Worm (Caenorhabditis elegans) whole organism, L2 larva: ENCODE results near the gene epg-7.
A peak's percentile ranks its signal among the peaks of the same experiment; 100 is the strongest.

Experiments used
- C34F6.9 ChIP-seq: fragments of 150-350 bp; optimal IDR thresholded peaks from 2 replicates; lab custom pipeline; 2014; ENCODE audit warnings: missing biosample characterization, missing genetic modification characterization
- F13H6.1 ChIP-seq: sonication (generic microtip); optimal IDR thresholded peaks from 2 replicates; lab custom pipeline; 2016; ENCODE audit warnings: missing genetic modification characterization, missing compliant biosample characterization
- Y55F3AM.14 ChIP-seq: fragments of 200-800 bp; sonication (Bioruptor generic); optimal IDR thresholded peaks from 2 replicates; lab custom pipeline; 2018; ENCODE audit warnings: mild to moderate bottlenecking, missing genetic modification characterization, missing compliant biosample characterization
- alr-1 ChIP-seq: fragments of 150-350 bp; optimal IDR thresholded peaks from 2 replicates; lab custom pipeline; 2014; ENCODE audit warnings: missing biosample characterization, missing genetic modification characterization
- ama-1 ChIP-seq: fragments of 150-350 bp; optimal IDR thresholded peaks from 2 replicates; lab custom pipeline; 2018; ENCODE audit warnings: inconsistent platforms
- blmp-1 ChIP-seq: sonication (generic microtip); optimal IDR thresholded peaks from 2 replicates; lab custom pipeline; 2017; ENCODE audit warnings: missing genetic modification characterization, mild to moderate bottlenecking, missing compliant biosample characterization, antibody characterized with exemption, moderate library complexity; ENCODE audit not compliant: insufficient read depth
- ceh-16 ChIP-seq: fragments of 150-350 bp; optimal IDR thresholded peaks from 2 replicates; lab custom pipeline; 2014; ENCODE audit warnings: missing biosample characterization, missing genetic modification characterization
- crh-2 ChIP-seq: sonication (generic microtip); optimal IDR thresholded peaks from 2 replicates; lab custom pipeline; 2017; ENCODE audit warnings: missing biosample characterization, missing genetic modification characterization
- dmd-4 ChIP-seq: sonication (generic microtip); optimal IDR thresholded peaks from 2 replicates; lab custom pipeline; 2017; ENCODE audit warnings: missing biosample characterization, missing genetic modification characterization
- elt-3 ChIP-seq: sonication (generic microtip); optimal IDR thresholded peaks from 2 replicates; lab custom pipeline; 2017; ENCODE audit warnings: missing biosample characterization, missing genetic modification characterization
- fos-1 ChIP-seq: fragments of 150-350 bp; optimal IDR thresholded peaks from 2 replicates; lab custom pipeline; 2014; ENCODE audit warnings: missing biosample characterization, missing genetic modification characterization
- gmeb-1 ChIP-seq: fragments of 150-350 bp; optimal IDR thresholded peaks from 2 replicates; lab custom pipeline; 2014; ENCODE audit warnings: missing biosample characterization, missing genetic modification characterization
- lin-11 ChIP-seq: fragments of 150-350 bp; sonication (generic microtip); optimal IDR thresholded peaks from 2 replicates; lab custom pipeline; 2014; ENCODE audit warnings: missing biosample characterization, missing genetic modification characterization, inconsistent platforms, mixed read lengths
- lsy-2 ChIP-seq, 2 experiments: fragments of 150-350 bp in 1 of 2; sonication (generic microtip) in 1 of 2; optimal IDR thresholded peaks; 2 replicates each; lab custom pipeline; 2014 to 2017; ENCODE audit warnings: missing biosample characterization in 2 of 2, missing genetic modification characterization in 2 of 2
- mab-5 ChIP-seq: fragments of 150-350 bp; optimal IDR thresholded peaks from 2 replicates; lab custom pipeline; 2014; ENCODE audit warnings: missing biosample characterization, missing genetic modification characterization
- mbf-1 ChIP-seq: sonication (generic microtip); optimal IDR thresholded peaks from 2 replicates; lab custom pipeline; 2017; ENCODE audit warnings: missing biosample characterization, missing genetic modification characterization
- mdl-1 ChIP-seq, 2 experiments: fragments of 150-350 bp in 1 of 2; sonication (generic microtip) in 1 of 2; optimal IDR thresholded peaks; 2 replicates each; lab custom pipeline; 2017; ENCODE audit warnings: missing biosample characterization in 2 of 2, missing genetic modification characterization in 2 of 2
- nhr-10 ChIP-seq: sonication (generic microtip); optimal IDR thresholded peaks from 2 replicates; lab custom pipeline; 2017; ENCODE audit warnings: missing biosample characterization, missing genetic modification characterization
- nhr-11 ChIP-seq: fragments of 150-350 bp; optimal IDR thresholded peaks from 2 replicates; lab custom pipeline; 2014; ENCODE audit warnings: missing biosample characterization, missing genetic modification characterization
- nhr-12 ChIP-seq: fragments of 150-350 bp; optimal IDR thresholded peaks from 2 replicates; lab custom pipeline; 2014; ENCODE audit warnings: missing biosample characterization, missing genetic modification characterization
- nhr-129 ChIP-seq: fragments of 150-350 bp; optimal IDR thresholded peaks from 2 replicates; lab custom pipeline; 2014; ENCODE audit warnings: missing biosample characterization, missing genetic modification characterization
- nhr-21 ChIP-seq: fragments of 150-350 bp; optimal IDR thresholded peaks from 2 replicates; lab custom pipeline; 2014; ENCODE audit warnings: missing biosample characterization, missing genetic modification characterization
- nhr-23 ChIP-seq: fragments of 150-350 bp; optimal IDR thresholded peaks from 2 replicates; lab custom pipeline; 2014; ENCODE audit warnings: missing biosample characterization, missing genetic modification reagents, missing genetic modification characterization
- nhr-25 ChIP-seq: fragments of 150-350 bp; sonication (generic microtip); optimal IDR thresholded peaks from 3 replicates; lab custom pipeline; 2014; ENCODE audit warnings: missing biosample characterization, missing genetic modification characterization
- nhr-6 ChIP-seq: fragments of 150-350 bp; optimal IDR thresholded peaks from 2 replicates; lab custom pipeline; 2014; ENCODE audit warnings: missing biosample characterization, missing genetic modification characterization
- peb-1 ChIP-seq: fragments of 150-350 bp; optimal IDR thresholded peaks from 2 replicates; lab custom pipeline; 2014; ENCODE audit warnings: missing biosample characterization, missing genetic modification characterization
- sem-4 ChIP-seq: fragments of 150-350 bp; optimal IDR thresholded peaks from 2 replicates; lab custom pipeline; 2014; ENCODE audit warnings: missing biosample characterization, missing genetic modification reagents, missing genetic modification characterization
- skn-1 ChIP-seq: sonication (generic microtip); optimal IDR thresholded peaks from 2 replicates; lab custom pipeline; 2017; ENCODE audit warnings: missing biosample characterization, missing genetic modification characterization
- sma-3 ChIP-seq: sonication (generic microtip); optimal IDR thresholded peaks from 2 replicates; lab custom pipeline; 2016; ENCODE audit warnings: missing genetic modification reagents, missing genetic modification characterization, missing compliant biosample characterization
- sma-9 ChIP-seq, 2 experiments: fragments of 150-350 bp in 1 of 2; sonication (generic microtip) in 1 of 2; optimal IDR thresholded peaks; 2 replicates each; lab custom pipeline; 2014 to 2016; ENCODE audit warnings: missing genetic modification characterization in 2 of 2, mild to moderate bottlenecking in 1 of 2, missing biosample characterization in 1 of 2, missing compliant biosample characterization in 1 of 2, missing genetic modification reagents in 1 of 2, moderate library complexity in 1 of 2
- snpc-4 ChIP-seq: fragments of 150-350 bp; optimal IDR thresholded peaks from 2 replicates; lab custom pipeline; 2014; ENCODE audit warnings: missing biosample characterization, missing genetic modification characterization
- unc-39 ChIP-seq: fragments of 150-350 bp; optimal IDR thresholded peaks from 2 replicates; lab custom pipeline; 2014; ENCODE audit warnings: missing biosample characterization, missing genetic modification characterization
- unc-55 ChIP-seq: fragments of 150-350 bp; sonication (generic microtip); optimal IDR thresholded peaks from 3 replicates; lab custom pipeline; 2014; ENCODE audit warnings: missing biosample characterization, missing genetic modification reagents, missing genetic modification characterization
- zag-1 ChIP-seq: fragments of 150-350 bp; optimal IDR thresholded peaks from 2 replicates; lab custom pipeline; 2014; ENCODE audit warnings: missing biosample characterization, missing genetic modification characterization
- ztf-1 ChIP-seq: fragments of 200-800 bp; sonication (Bioruptor generic); conservative IDR thresholded peaks from 2 replicates; pipeline ENCODE4 v1.3.6; 2022; ENCODE audit warnings: missing genetic modification characterization, missing compliant biosample characterization

epg-7 gene

DNA sequence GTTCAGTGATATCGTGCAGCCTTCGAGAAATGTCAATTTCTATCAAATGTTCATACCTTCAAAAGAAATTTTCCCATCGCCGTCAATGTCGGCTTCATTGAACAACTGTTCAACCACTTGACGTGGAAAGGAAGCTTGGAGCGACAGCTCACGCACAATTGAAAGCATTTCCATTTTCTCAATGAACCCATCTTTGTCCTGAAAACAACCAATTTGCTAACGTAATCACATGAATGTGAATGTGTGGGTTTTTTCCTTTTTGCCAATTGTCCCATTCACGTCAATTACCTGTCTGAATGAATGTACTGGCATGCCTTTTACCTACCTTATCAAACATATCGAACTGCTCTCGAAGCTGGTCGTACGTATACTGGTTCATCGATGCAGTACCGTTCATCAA lies 38.2 kb upstream of the epg-7 start:
- no peak for TF ChIP-seq gmeb-1 (tag; lab: Kevin White, UChicago)
- TF ChIP-seq mab-5 (tag; lab: Kevin White, UChicago): no peak
- no peak for TF ChIP-seq elt-3 (tag; lab: Kevin White, UChicago)
- no peak for TF ChIP-seq Y55F3AM.14 (GFP tag; lab: Kevin White, UChicago)
- TF ChIP-seq, all 48 proteins: peak for 0

DNA sequence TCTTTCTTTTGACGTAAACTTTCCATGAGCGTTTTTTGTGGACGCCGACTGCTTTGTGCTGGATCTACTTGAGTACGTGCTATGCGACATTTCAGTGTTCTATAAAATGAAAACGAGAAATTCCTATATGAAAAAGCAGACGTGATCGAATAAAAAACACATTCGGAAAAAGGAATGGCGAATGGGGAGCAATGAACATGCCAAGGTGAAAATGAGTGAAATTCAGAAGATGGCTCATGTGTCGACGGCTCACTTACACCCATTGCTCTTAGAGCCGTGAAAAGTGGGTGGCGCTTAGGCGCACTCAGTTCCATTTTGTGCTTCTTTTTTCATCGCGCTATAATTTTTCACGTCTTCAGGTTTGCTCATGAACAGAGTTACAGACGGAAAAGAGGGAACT lies 35.9 kb upstream of the epg-7 start, which contains the start of gene K03A1.4:
Gene K03A1.4 (minus strand): TSS at position 101 of the 400 bp plus-strand sequence.
- TF ChIP-seq nhr-10 (tag; lab: Kevin White, UChicago): no peak
- TF ChIP-seq nhr-21 (tag; lab: Kevin White, UChicago): no peak
- no peak for TF ChIP-seq zag-1 (tag; lab: Kevin White, UChicago)
- TF ChIP-seq lin-11: no peak
- TF ChIP-seq F13H6.1 (tag; lab: Kevin White, UChicago): no peak

DNA sequence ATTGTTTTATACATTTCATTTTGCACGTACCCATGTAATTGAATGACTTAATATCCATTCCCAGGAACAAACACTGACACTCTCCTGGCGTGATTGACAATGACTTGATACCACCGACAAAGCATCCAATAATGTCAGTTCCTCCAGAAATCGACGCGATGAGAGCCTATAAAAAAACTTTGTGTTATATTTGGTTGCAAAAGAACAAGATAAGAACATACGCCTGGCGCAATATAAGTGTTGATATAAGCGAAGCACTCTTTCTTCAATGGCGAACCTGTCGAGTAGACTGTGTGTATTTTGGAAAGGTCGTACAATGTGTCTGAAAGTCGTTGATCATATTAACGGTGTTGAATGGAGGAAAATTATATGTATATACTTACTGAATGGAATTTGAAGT lies 31.4 kb upstream of the epg-7 start:
- no peak for TF ChIP-seq dmd-4
- peak; percentile 10 for TF ChIP-seq fos-1 (tag; lab: Kevin White, UChicago)

DNA sequence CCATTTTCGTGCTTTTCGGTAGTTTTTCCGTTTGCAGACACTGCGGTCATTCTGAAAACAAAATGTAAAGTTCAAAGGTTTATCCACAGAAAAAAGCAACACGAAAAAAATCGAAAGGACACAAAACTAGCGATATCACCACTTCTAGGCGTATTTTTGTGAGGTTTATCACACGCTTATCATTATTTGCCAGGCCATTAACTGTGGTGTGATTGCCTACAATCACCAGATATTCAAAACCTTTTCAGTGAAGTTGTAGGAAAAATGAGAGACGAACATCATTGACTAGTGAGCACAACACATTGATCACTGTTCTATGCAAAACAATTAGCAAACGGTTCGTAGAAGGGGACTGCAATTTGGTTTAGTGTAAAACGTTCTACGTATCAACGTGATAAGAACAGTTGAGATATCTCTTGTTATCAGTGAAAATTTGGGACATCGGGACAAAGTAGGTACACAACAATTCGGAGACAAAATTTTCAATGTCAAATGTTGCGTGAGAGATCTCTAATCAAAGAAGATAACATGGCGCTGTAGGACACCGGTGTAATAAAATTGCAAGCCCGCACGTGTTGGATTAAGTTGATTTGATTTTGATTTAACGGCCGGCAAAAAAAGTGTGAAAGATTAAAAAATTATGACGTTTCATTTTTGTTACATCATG lies 28.9 kb upstream of the epg-7 start, which contains the start of gene sur-5:
Gene sur-5 (minus strand): TSS at position 51 of the 667 bp plus-strand sequence.
- TF ChIP-seq snpc-4 (tag; lab: Kevin White, UChicago) (no peak), mbf-1 (tag; lab: Kevin White, UChicago) (no peak), sem-4 (peak; percentile 47), nhr-25 (tag; lab: Kevin White, UChicago) (peak; percentile 20), crh-2 (peak; percentile 49), mdl-1 (tag; optimal IDR thresholded peaks at IDR 0.05; lab: Kevin White, UChicago) (peak in 1 of 2 experiments; percentile 47), mab-5 (tag; lab: Kevin White, UChicago) (no peak), fos-1 (tag; lab: Kevin White, UChicago) (peak; percentile 40), skn-1 (tag; lab: Kevin White, UChicago) (peak; percentile 35), nhr-11 (no peak), nhr-21 (tag; lab: Kevin White, UChicago) (peak; percentile 50), sma-3 (peak; percentile 43), nhr-129 (peak; percentile 21), peb-1 (tag; lab: Kevin White, UChicago) (no peak), alr-1 (tag; lab: Kevin White, UChicago) (no peak), nhr-12 (tag; lab: Kevin White, UChicago) (no peak), sma-9 (GFP tag; optimal IDR thresholded peaks at IDR 0.05; lab: Kevin White, UChicago) (peak; percentile 83), sma-9 (tag; optimal IDR thresholded peaks at IDR 0.05; lab: Kevin White, UChicago) (no peak)

DNA sequence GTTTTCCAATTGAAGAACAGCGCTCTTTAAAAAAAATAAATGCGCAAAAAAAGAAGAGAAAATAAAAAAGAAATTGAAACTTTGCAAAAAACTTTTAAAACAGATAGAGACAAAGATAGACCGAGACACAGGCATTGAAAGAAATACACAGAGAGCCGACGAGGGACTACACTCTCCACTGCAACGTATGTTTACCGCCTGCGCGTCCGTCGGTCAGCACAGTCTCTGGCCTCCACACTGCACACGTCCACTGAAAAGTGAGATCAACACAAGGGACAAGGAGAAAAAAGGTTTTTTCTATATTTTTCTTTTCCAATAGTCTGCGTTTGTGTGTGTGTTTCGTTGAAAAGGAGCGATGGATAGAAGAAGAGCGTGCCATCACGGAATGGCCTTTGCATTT lies 28.1 kb upstream of the epg-7 start:
- TF ChIP-seq C34F6.9 (tag; lab: Kevin White, UChicago) (peak; percentile 75), ztf-1 (no peak), crh-2 (peak; percentile 85), nhr-11 (no peak), zag-1 (tag; lab: Kevin White, UChicago) (peak; percentile 76), nhr-23 (tag; lab: Kevin White, UChicago) (no peak), ceh-16 (tag; lab: Kevin White, UChicago) (no peak), nhr-6 (peak; percentile 14), lin-11 (peak; percentile 37), fos-1 (tag; lab: Kevin White, UChicago) (peak; percentile 73), unc-55 (GFP tag; lab: Kevin White, UChicago) (peak; percentile 81), ama-1 (lab: Kevin White, UChicago) (no peak), nhr-129 (peak; percentile 84), unc-39 (tag; lab: Kevin White, UChicago) (no peak), gmeb-1 (tag; lab: Kevin White, UChicago) (no peak), sem-4 (no peak), skn-1 (tag; lab: Kevin White, UChicago) (no peak), blmp-1 (tag; lab: Kevin White, UChicago) (peak; percentile 65), nhr-25 (tag; lab: Kevin White, UChicago) (peak; percentile 52), snpc-4 (tag; lab: Kevin White, UChicago) (peak; percentile 10), sma-9 (GFP tag; optimal IDR thresholded peaks at IDR 0.05; lab: Kevin White, UChicago) (peak; percentile 89), sma-9 (tag; optimal IDR thresholded peaks at IDR 0.05; lab: Kevin White, UChicago) (no peak), F13H6.1 (tag; lab: Kevin White, UChicago) (peak; percentile 85), nhr-12 (tag; lab: Kevin White, UChicago) (no peak), Y55F3AM.14 (GFP tag; lab: Kevin White, UChicago) (peak; percentile 13), lsy-2 (tag; optimal IDR thresholded peaks at IDR 0.05; lab: Kevin White, UChicago) (peak; percentile 11 to 59), sma-3 (peak; percentile 26), mdl-1 (tag; optimal IDR thresholded peaks at IDR 0.05; lab: Kevin White, UChicago) (peak in 1 of 2 experiments; percentile 3)
- TF ChIP-seq, all 48 proteins: peak for 17
